Worm (Caenorhabditis elegans): ENCODE measurements around the gene lit-1.
A peak's percentile ranks its signal among the peaks of the same experiment; 100 is the strongest.

The lit-1 gene

ce11 chrIII:13686309-13686708 is 15.5 kb upstream of the lit-1 start, which contains the start of gene dyf-2:
Gene dyf-2, minus strand, starts transcription at chrIII:13686445.
- TF ChIP-seq rnt-1 (tag; optimal IDR thresholded peaks at IDR 0.05): no peak
- TF ChIP-seq lim-6 (tag; optimal IDR thresholded peaks at IDR 0.05): no peak
- no peak for TF ChIP-seq sox-2 (GFP tag; IDR thresholded peaks at IDR 0.05)
- TF ChIP-seq pros-1 (tag; optimal IDR thresholded peaks at IDR 0.05): no peak
- TF ChIP-seq K09A11.1 (tag; optimal IDR thresholded peaks at IDR 0.05; ENCODE audit: insufficient read depth): no peak
- TF ChIP-seq hlh-15 (tag; optimal IDR thresholded peaks at IDR 0.05): no peak
- TF ChIP-seq ceh-6 (GFP tag; optimal IDR thresholded peaks at IDR 0.05): no peak
- no peak for TF ChIP-seq fax-1 (tag; optimal IDR thresholded peaks at IDR 0.05)
- TF ChIP-seq unc-42 (tag; optimal IDR thresholded peaks at IDR 0.05): no peak
- TF ChIP-seq ceh-30 (tag; optimal IDR thresholded peaks at IDR 0.05): no peak
- TF ChIP-seq lin-11 (tag; optimal IDR thresholded peaks at IDR 0.05): no peak
- TF ChIP-seq dve-1 (tag; optimal IDR thresholded peaks at IDR 0.05): no peak
- no peak for TF ChIP-seq C38D4.7 (GFP tag; optimal IDR thresholded peaks at IDR 0.05)
- no peak for TF ChIP-seq ceh-48 (tag; optimal IDR thresholded peaks at IDR 0.05)
- TF ChIP-seq tbx-2 (tag; optimal IDR thresholded peaks at IDR 0.05): no peak
- no peak for TF ChIP-seq ceh-14 (tag; optimal IDR thresholded peaks at IDR 0.05)
- TF ChIP-seq unc-55 (GFP tag; optimal IDR thresholded peaks at IDR 0.05): no peak
- no peak for TF ChIP-seq odd-2 (tag; optimal IDR thresholded peaks at IDR 0.05)
- TF ChIP-seq unc-86 (tag; optimal IDR thresholded peaks at IDR 0.05): no peak
- TF ChIP-seq elt-2 (tag; optimal IDR thresholded peaks at IDR 0.05): no peak

ce11 chrIII:13687211-13687610 is 14.6 kb upstream of the lit-1 start, which contains the start of gene cul-2:
Gene cul-2, plus strand, starts transcription at chrIII:13687269.
- TF ChIP-seq madf-2 (tag; optimal IDR thresholded peaks at IDR 0.05): no peak
- TF ChIP-seq ceh-34 (tag; optimal IDR thresholded peaks at IDR 0.05): no peak
- peak; percentile 36 for TF ChIP-seq nfya-1 (tag; optimal IDR thresholded peaks at IDR 0.05)
- TF ChIP-seq ceh-48 (tag; optimal IDR thresholded peaks at IDR 0.05): peak; percentile 43
- TF ChIP-seq hlh-30 (tag; optimal IDR thresholded peaks at IDR 0.05; ENCODE audit: insufficient read depth): peak; percentile 8

- no peak for TF ChIP-seq F13H6.1 (tag; optimal IDR thresholded peaks at IDR 0.05)
- TF ChIP-seq C38D4.7 (GFP tag; optimal IDR thresholded peaks at IDR 0.05): no peak
- TF ChIP-seq pat-9 (tag; optimal IDR thresholded peaks at IDR 0.05): no peak
- no peak for TF ChIP-seq dve-1 (tag; optimal IDR thresholded peaks at IDR 0.05)
- no peak for TF ChIP-seq syd-9 (tag; optimal IDR thresholded peaks at IDR 0.05)
- no peak for TF ChIP-seq ceh-45 (GFP tag; IDR thresholded peaks at IDR 0.05)
- no peak for TF ChIP-seq Y22D7AL.16 (tag; optimal IDR thresholded peaks at IDR 0.05)
- no peak for TF ChIP-seq pros-1 (tag; optimal IDR thresholded peaks at IDR 0.05)
Measured at ce11 chrIII:13692555-13692954, 9.2 kb upstream of the lit-1 start, which contains the start of gene cyn-2. Gene cyn-2, plus strand, starts transcription at chrIII:13692668.

DNA sequence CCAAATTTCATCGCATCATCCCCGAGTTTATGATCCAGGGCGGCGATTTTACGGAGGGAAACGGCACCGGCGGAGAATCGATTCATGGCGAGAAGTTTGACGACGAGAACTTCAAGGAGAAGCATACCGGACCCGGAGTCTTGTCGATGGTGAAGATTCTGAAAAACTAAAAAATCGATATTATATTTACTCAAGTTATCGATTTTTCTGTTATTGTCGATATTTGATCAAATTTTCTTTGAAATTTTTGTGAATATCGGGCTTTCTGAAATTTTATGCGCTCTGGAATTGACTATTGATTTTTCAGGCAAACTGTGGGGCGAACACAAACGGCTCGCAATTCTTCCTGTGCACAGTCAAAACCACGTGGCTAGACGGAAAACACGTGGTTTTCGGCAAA is 8.6 kb upstream of the lit-1 start:
- TF ChIP-seq ceh-48 (tag; optimal IDR thresholded peaks at IDR 0.05) (peak; percentile 9), elt-4 (tag; optimal IDR thresholded peaks at IDR 0.05) (no peak), ceh-2 (tag; optimal IDR thresholded peaks at IDR 0.05) (no peak)

ce11 chrIII:13694048-13694447 is 7.7 kb upstream of the lit-1 start:
- TF ChIP-seq elt-2 (tag; optimal IDR thresholded peaks at IDR 0.05): peak; percentile 54
- TF ChIP-seq ceh-19 (GFP tag; optimal IDR thresholded peaks at IDR 0.05): no peak
- TF ChIP-seq fax-1 (tag; optimal IDR thresholded peaks at IDR 0.05): no peak
- peak; percentile 27 for TF ChIP-seq nfya-1 (tag; optimal IDR thresholded peaks at IDR 0.05)
- no peak for TF ChIP-seq syd-9 (tag; optimal IDR thresholded peaks at IDR 0.05)
- peak; percentile 4 for TF ChIP-seq dve-1 (tag; optimal IDR thresholded peaks at IDR 0.05)
- no peak for TF ChIP-seq hlh-13 (GFP tag; optimal IDR thresholded peaks at IDR 0.05)
- no peak for TF ChIP-seq ceh-30 (tag; optimal IDR thresholded peaks at IDR 0.05)
- TF ChIP-seq ahr-1 (tag; optimal IDR thresholded peaks at IDR 0.05): no peak
- no peak for TF ChIP-seq ref-2 (tag; optimal IDR thresholded peaks at IDR 0.05)
- no peak for TF ChIP-seq sox-2 (GFP tag; IDR thresholded peaks at IDR 0.05)
